Worm (Caenorhabditis elegans) whole organism, L1 larva: ENCODE measurements around the gene col-139.

Source experiments
- ama-1 ChIP-seq: fragments of 150-350 bp; optimal IDR thresholded peaks from 2 replicates; lab custom pipeline; 2014
- efl-1 ChIP-seq, 4 experiments: fragments of 150-350 bp; optimal IDR thresholded peaks in 3 of 4; peaks in 1 of 4; 1 replicate in 1 of 4; 2 replicates in 3 of 4; lab custom pipeline; 2014; ENCODE audit warnings: missing biosample characterization in 2 of 4, missing genetic modification characterization in 2 of 4, missing genetic modification reagents in 2 of 4
- egl-27 ChIP-seq, 2 experiments: fragments of 150-350 bp in 1 of 2; sonication (generic microtip); optimal IDR thresholded peaks; 3 replicates each; lab custom pipeline; 2017 to 2018; ENCODE audit warnings: missing biosample characterization in 2 of 2, missing genetic modification characterization in 2 of 2, missing genetic modification reagents in 2 of 2
- elt-2 ChIP-seq: sonication (generic microtip); optimal IDR thresholded peaks from 2 replicates; lab custom pipeline; 2016; ENCODE audit warnings: missing genetic modification characterization, mild to moderate bottlenecking, inconsistent platforms, missing compliant biosample characterization, missing genetic modification reagents
- elt-3 ChIP-seq, 6 experiments: fragments of 150-350 bp in 1 of 6; sonication (generic microtip); optimal IDR thresholded peaks; 2 replicates each; lab custom pipeline; 2017 to 2018; ENCODE audit warnings: missing biosample characterization in 6 of 6, missing genetic modification characterization in 6 of 6, inconsistent platforms in 1 of 6
- hlh-17 ChIP-seq: fragments of 200-800 bp; sonication (Bioruptor generic); optimal IDR thresholded peaks from 2 replicates; lab custom pipeline; 2018; ENCODE audit warnings: missing genetic modification characterization, mild to moderate bottlenecking, missing compliant biosample characterization, moderate library complexity, borderline replicate concordance
- lin-39 ChIP-seq: fragments of 150-350 bp; optimal IDR thresholded peaks from 2 replicates; lab custom pipeline; 2014; ENCODE audit warnings: missing biosample characterization, missing genetic modification reagents, missing genetic modification characterization
- nhr-20 ChIP-seq: sonication (generic microtip); optimal IDR thresholded peaks from 2 replicates; lab custom pipeline; 2016; ENCODE audit warnings: mild to moderate bottlenecking, missing genetic modification characterization, missing compliant biosample characterization
- nhr-77 ChIP-seq: fragments of 150-350 bp; optimal IDR thresholded peaks from 2 replicates; lab custom pipeline; 2014; ENCODE audit warnings: missing biosample characterization, missing genetic modification characterization
- pag-3 ChIP-seq: sonication (generic microtip); optimal IDR thresholded peaks from 2 replicates; lab custom pipeline; 2017; ENCODE audit warnings: missing genetic modification characterization, mild to moderate bottlenecking, missing compliant biosample characterization, antibody characterized with exemption, borderline replicate concordance; ENCODE audit not compliant: insufficient read depth
- zip-4 ChIP-seq: fragments of 200-800 bp; sonication (Bioruptor generic); optimal IDR thresholded peaks from 2 replicates; lab custom pipeline; 2018; ENCODE audit warnings: mild to moderate bottlenecking, missing genetic modification characterization, moderate library complexity, missing compliant biosample characterization

- TF ChIP-seq zip-4 = no peak
- no peak for TF ChIP-seq nhr-20 (tag; lab: Kevin White, UChicago)
- TF ChIP-seq ama-1 (lab: Kevin White, UChicago) = no peak
- no peak for TF ChIP-seq pag-3
- no peak for TF ChIP-seq egl-27 (tag; optimal IDR thresholded peaks at IDR 0.05; lab: Kevin White, UChicago)
- no peak for TF ChIP-seq elt-3 (tag; optimal IDR thresholded peaks at IDR 0.05; lab: Kevin White, UChicago)
- TF ChIP-seq elt-2 (tag; lab: Kevin White, UChicago) = no peak
- TF ChIP-seq efl-1 (optimal IDR thresholded peaks at IDR 0.05; lab: Kevin White, UChicago) = no peak
- no peak for TF ChIP-seq efl-1 (GFP tag; optimal IDR thresholded peaks at IDR 0.05 in 1 of 2; lab: Kevin White, UChicago)
- TF ChIP-seq hlh-17 (GFP tag; lab: Kevin White, UChicago) = no peak
- no peak for TF ChIP-seq lin-39
- TF ChIP-seq nhr-77 (tag; lab: Kevin White, UChicago) = no peak
Measured at ce11 chrV:4676812-4677211, 23.0 kb upstream of the col-139 start.
